Worm (Caenorhabditis elegans): ENCODE data around the gene F22D3.4.

DNA sequence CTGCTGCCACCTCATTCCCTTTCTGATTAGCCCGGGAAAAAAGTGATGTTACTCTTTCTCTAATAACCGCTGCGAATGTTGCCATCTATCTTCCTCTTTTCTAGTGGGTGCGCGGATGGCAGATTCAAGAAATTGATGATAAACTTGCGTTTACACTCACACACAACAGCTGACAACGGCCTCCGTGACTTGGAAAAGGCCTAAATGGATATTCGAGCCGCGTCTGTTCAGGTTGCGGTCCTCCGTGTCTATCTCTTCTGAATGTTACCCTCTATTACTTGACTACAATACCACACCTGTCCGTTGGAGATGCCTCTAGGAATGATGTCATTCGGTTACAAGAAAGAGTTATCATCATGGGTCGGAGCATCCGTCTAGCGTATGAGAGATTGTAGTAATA, 9.1 kb upstream of the F22D3.4 start:
- TF ChIP-seq him-1 (tag; optimal IDR thresholded peaks at IDR 0.05) = no peak
- TF ChIP-seq W03F9.2 (tag; optimal IDR thresholded peaks at IDR 0.05) = no peak

All from whole organism, L4/young adult.